Fruit fly (Drosophila melanogaster) whole organism, embryonic: ENCODE results near the gene CG9855.

ENCODE experiments used
- Atf3 ChIP-seq: fragments of 200-800 bp; sonication (Bioruptor generic); optimal IDR thresholded peaks from 3 replicates; lab custom pipeline; 2016; ENCODE audit warnings: missing biosample characterization, missing genetic modification characterization
- Bdp1 ChIP-seq: fragments of 200-800 bp; sonication (Bioruptor generic); optimal IDR thresholded peaks from 3 replicates; lab custom pipeline; 2016; ENCODE audit warnings: missing biosample characterization, missing genetic modification characterization
- Bgb ChIP-seq: fragments of 200-800 bp; sonication (Bioruptor generic); IDR thresholded peaks from 2 replicates; pipeline ENCODE4 v1.3.6; 2022; ENCODE audit warnings: missing biosample characterization, missing genetic modification characterization; ENCODE audit not compliant: partially characterized antibody
- Blimp-1 ChIP-seq: fragments of 200-800 bp; sonication (Bioruptor generic); optimal IDR thresholded peaks from 3 replicates; lab custom pipeline; 2018; ENCODE audit warnings: missing biosample characterization, missing genetic modification characterization, mild to moderate bottlenecking, moderate library complexity, missing genetic modification reagents
- CG10543 ChIP-seq: fragments of 200-800 bp; sonication (Bioruptor generic); optimal IDR thresholded peaks from 3 replicates; lab custom pipeline; 2017; ENCODE audit warnings: missing biosample characterization, mild to moderate bottlenecking, missing genetic modification characterization, moderate library complexity
- CG12155 ChIP-seq: fragments of 200-800 bp; sonication (Bioruptor generic); optimal IDR thresholded peaks from 3 replicates; lab custom pipeline; 2016; ENCODE audit warnings: missing biosample characterization, missing genetic modification characterization
- CG1647 ChIP-seq: fragments of 200-800 bp; sonication (Bioruptor generic); optimal IDR thresholded peaks from 3 replicates; lab custom pipeline; 2016; ENCODE audit warnings: missing biosample characterization, missing genetic modification characterization
- CG2199 ChIP-seq: fragments of 200-800 bp; sonication (Bioruptor generic); IDR thresholded peaks from 3 replicates; pipeline ENCODE4 v1.3.6; 2022; ENCODE audit warnings: missing biosample characterization, missing genetic modification characterization
- CG2678 ChIP-seq: fragments of 200-800 bp; sonication (Bioruptor generic); optimal IDR thresholded peaks from 3 replicates; lab custom pipeline; 2019; ENCODE audit warnings: missing biosample characterization, mild to moderate bottlenecking, missing genetic modification characterization, moderate library complexity
- CG4404 ChIP-seq: fragments of 200-800 bp; sonication (Bioruptor generic); IDR thresholded peaks from 2 replicates; pipeline ENCODE4 v1.3.6; 2022; ENCODE audit warnings: missing biosample characterization, missing genetic modification characterization
- CG6813 ChIP-seq: fragments of 200-800 bp; sonication (Bioruptor generic); optimal IDR thresholded peaks from 2 replicates; lab custom pipeline; 2017; ENCODE audit warnings: missing biosample characterization, missing genetic modification characterization, mild to moderate bottlenecking, moderate library complexity, missing genetic modification reagents
- CG8281 ChIP-seq: fragments of 200-800 bp; sonication (Bioruptor generic); optimal IDR thresholded peaks from 2 replicates; lab custom pipeline; 2018; ENCODE audit warnings: missing biosample characterization, mild to moderate bottlenecking, missing genetic modification characterization, moderate library complexity
- CG8290 ChIP-seq, 3 experiments: fragments of 200-800 bp; sonication (Bioruptor generic); optimal IDR thresholded peaks; 2 replicates each; lab custom pipeline; 2016 to 2019; ENCODE audit warnings: missing biosample characterization in 3 of 3, missing genetic modification characterization in 3 of 3, mild to moderate bottlenecking in 2 of 3, moderate library complexity in 1 of 3
- CG8478 ChIP-seq: fragments of >200 bp; optimal IDR thresholded peaks from 2 replicates; lab custom pipeline; 2018
- CrebB ChIP-seq: fragments of 200-800 bp; sonication (Bioruptor generic); optimal IDR thresholded peaks from 3 replicates; lab custom pipeline; 2018; ENCODE audit warnings: missing biosample characterization, mild to moderate bottlenecking, missing genetic modification characterization
- Dip3 ChIP-seq: fragments of 200-800 bp; sonication (Bioruptor generic); optimal IDR thresholded peaks from 3 replicates; lab custom pipeline; 2016; ENCODE audit warnings: missing biosample characterization, missing genetic modification characterization
- E2f2 ChIP-seq: fragments of 200-800 bp; sonication (Bioruptor generic); IDR thresholded peaks from 2 replicates; pipeline ENCODE4 v1.3.6; 2022; ENCODE audit warnings: missing biosample characterization, missing genetic modification characterization
- ERR ChIP-seq: fragments of 200-800 bp; sonication (Bioruptor generic); optimal IDR thresholded peaks from 2 replicates; lab custom pipeline; 2016; ENCODE audit warnings: missing biosample characterization, missing genetic modification characterization
- GATAe ChIP-seq: fragments of 200-800 bp; sonication (Bioruptor generic); conservative IDR thresholded peaks from 2 replicates; pipeline ENCODE4 v1.3.6; 2022; ENCODE audit warnings: missing biosample characterization, missing genetic modification characterization
- HmgZ ChIP-seq: fragments of 200-800 bp; sonication (Bioruptor generic); optimal IDR thresholded peaks from 2 replicates; lab custom pipeline; 2018; ENCODE audit warnings: missing biosample characterization, mild to moderate bottlenecking, missing genetic modification characterization
- Hmr ChIP-seq: fragments of 200-800 bp; sonication (Bioruptor generic); optimal IDR thresholded peaks from 3 replicates; lab custom pipeline; 2017; ENCODE audit warnings: mild to moderate bottlenecking, missing biosample characterization, missing genetic modification reagents, missing genetic modification characterization
- Nf-YA ChIP-seq: fragments of 200-800 bp; sonication (Bioruptor generic); IDR thresholded peaks from 2 replicates; pipeline ENCODE4 v1.3.6; 2022; ENCODE audit warnings: missing biosample characterization, missing genetic modification characterization
- PHDP ChIP-seq: fragments of 200-800 bp; sonication (Bioruptor generic); optimal IDR thresholded peaks from 3 replicates; lab custom pipeline; 2018; ENCODE audit warnings: missing biosample characterization, mild to moderate bottlenecking, missing genetic modification characterization, moderate library complexity
- Taf1 ChIP-seq: fragments of 200-800 bp; sonication (Bioruptor generic); IDR thresholded peaks from 2 replicates; pipeline ENCODE4 v1.3.6; 2022; ENCODE audit warnings: missing biosample characterization, missing genetic modification characterization
- aop ChIP-seq: fragments of 200-800 bp; sonication (Bioruptor generic); IDR thresholded peaks from 2 replicates; pipeline ENCODE4 v1.3.6; 2022; ENCODE audit warnings: missing biosample characterization, missing genetic modification characterization
- bbx ChIP-seq: fragments of 200-800 bp; sonication (Bioruptor generic); IDR thresholded peaks from 2 replicates; pipeline ENCODE4 v1.3.6; 2022; ENCODE audit warnings: missing biosample characterization, missing genetic modification characterization; ENCODE audit not compliant: partially characterized antibody
- chinmo ChIP-seq: fragments of 200-800 bp; sonication (Bioruptor generic); IDR thresholded peaks from 4 replicates; pipeline ENCODE4 v1.3.6; 2022; ENCODE audit warnings: missing biosample characterization, missing genetic modification characterization; ENCODE audit not compliant: partially characterized antibody
- ci ChIP-seq: fragments of 200-800 bp; sonication (Bioruptor generic); IDR thresholded peaks from 3 replicates; pipeline ENCODE4 v1.3.6; 2022; ENCODE audit warnings: missing biosample characterization, missing genetic modification characterization
- cwo ChIP-seq: fragments of 200-800 bp; sonication (Bioruptor generic); optimal IDR thresholded peaks from 3 replicates; lab custom pipeline; 2017; ENCODE audit warnings: missing biosample characterization, missing genetic modification characterization, mild to moderate bottlenecking, moderate library complexity, missing genetic modification reagents
- dati ChIP-seq: fragments of 200-800 bp; sonication (Bioruptor generic); IDR thresholded peaks from 2 replicates; pipeline ENCODE4 v1.3.6; 2022; ENCODE audit warnings: missing biosample characterization, missing genetic modification characterization
- dpn ChIP-seq, 2 experiments: fragments of 200-800 bp; sonication (Bioruptor generic); optimal IDR thresholded peaks; 3 replicates each; lab custom pipeline; 2016; ENCODE audit warnings: missing biosample characterization in 2 of 2, missing genetic modification characterization in 2 of 2
- ems ChIP-seq: fragments of 200-800 bp; sonication (Bioruptor generic); optimal IDR thresholded peaks from 3 replicates; lab custom pipeline; 2016; ENCODE audit warnings: missing biosample characterization, missing genetic modification characterization
- ewg ChIP-seq: fragments of 200-800 bp; sonication (Bioruptor generic); optimal IDR thresholded peaks from 3 replicates; lab custom pipeline; 2017; ENCODE audit warnings: mild to moderate bottlenecking, missing biosample characterization, missing genetic modification reagents, missing genetic modification characterization
- exex ChIP-seq: fragments of 200-800 bp; sonication (Bioruptor generic); optimal IDR thresholded peaks from 4 replicates; lab custom pipeline; 2018; ENCODE audit warnings: missing biosample characterization, mild to moderate bottlenecking, missing genetic modification characterization, moderate library complexity
- kni ChIP-seq: fragments of 200-800 bp; sonication (Bioruptor generic); optimal IDR thresholded peaks from 3 replicates; lab custom pipeline; 2017; ENCODE audit warnings: mild to moderate bottlenecking, missing biosample characterization, missing genetic modification reagents, missing genetic modification characterization
- lov ChIP-seq, 2 experiments: fragments of 200-800 bp in 1 of 2; fragments of >200 bp in 1 of 2; sonication (Bioruptor generic) in 1 of 2; IDR thresholded peaks in 1 of 2; optimal IDR thresholded peaks in 1 of 2; 2 replicates in 1 of 2; 3 replicates in 1 of 2; pipeline versions ENCODE4 v1.3.6 to Lab custom; 2017 to 2022; ENCODE audit warnings: missing biosample characterization in 1 of 2, missing genetic modification characterization in 1 of 2
- mld ChIP-seq: fragments of 200-800 bp; sonication (Bioruptor generic); IDR thresholded peaks from 3 replicates; pipeline ENCODE4 v1.3.6; 2022; ENCODE audit warnings: missing biosample characterization, missing genetic modification characterization; ENCODE audit not compliant: partially characterized antibody
- oc ChIP-seq: fragments of 200-800 bp; sonication (Bioruptor generic); optimal IDR thresholded peaks from 2 replicates; lab custom pipeline; 2018; ENCODE audit warnings: missing biosample characterization, mild to moderate bottlenecking, missing genetic modification characterization, moderate library complexity
- prd ChIP-seq, 3 experiments: fragments of >200 bp in 2 of 3; fragments of 200-800 bp in 1 of 3; sonication (Bioruptor generic) in 1 of 3; optimal IDR thresholded peaks in 2 of 3; IDR thresholded peaks in 1 of 3; 2 replicates in 2 of 3; 3 replicates in 1 of 3; pipeline versions ENCODE4 v1.3.6 to Lab custom; 2017 to 2022; ENCODE audit warnings: missing biosample characterization in 1 of 3, missing genetic modification characterization in 1 of 3
- rib ChIP-seq: fragments of 200-800 bp; sonication (Bioruptor generic); IDR thresholded peaks from 2 replicates; pipeline ENCODE4 v1.3.6; 2022; ENCODE audit warnings: missing biosample characterization, missing genetic modification characterization
- sd ChIP-seq: fragments of 200-800 bp; sonication (Bioruptor generic); optimal IDR thresholded peaks from 3 replicates; lab custom pipeline; 2018; ENCODE audit warnings: missing biosample characterization, mild to moderate bottlenecking, missing genetic modification characterization, moderate library complexity
- sima ChIP-seq: fragments of 200-800 bp; sonication (Bioruptor generic); optimal IDR thresholded peaks from 2 replicates; lab custom pipeline; 2016; ENCODE audit warnings: missing biosample characterization, missing genetic modification characterization
- slbo ChIP-seq: fragments of 200-800 bp; sonication (Bioruptor generic); IDR thresholded peaks from 2 replicates; pipeline ENCODE4 v1.3.6; 2022; ENCODE audit warnings: missing biosample characterization, missing genetic modification characterization
- sug ChIP-seq: fragments of 200-800 bp; optimal IDR thresholded peaks from 2 replicates; lab custom pipeline; 2019; ENCODE audit warnings: missing biosample characterization, mild to moderate bottlenecking, missing genetic modification characterization, moderate library complexity
- zen ChIP-seq: fragments of 200-800 bp; sonication (Bioruptor generic); optimal IDR thresholded peaks from 3 replicates; lab custom pipeline; 2018; ENCODE audit warnings: missing biosample characterization, mild to moderate bottlenecking, missing genetic modification characterization, moderate library complexity
- zen2 ChIP-seq: fragments of 200-800 bp; sonication (Bioruptor generic); IDR thresholded peaks from 3 replicates; pipeline ENCODE4 v1.3.6; 2022; ENCODE audit warnings: missing biosample characterization, missing genetic modification characterization; ENCODE audit not compliant: partially characterized antibody

CG9855 gene

DNA sequence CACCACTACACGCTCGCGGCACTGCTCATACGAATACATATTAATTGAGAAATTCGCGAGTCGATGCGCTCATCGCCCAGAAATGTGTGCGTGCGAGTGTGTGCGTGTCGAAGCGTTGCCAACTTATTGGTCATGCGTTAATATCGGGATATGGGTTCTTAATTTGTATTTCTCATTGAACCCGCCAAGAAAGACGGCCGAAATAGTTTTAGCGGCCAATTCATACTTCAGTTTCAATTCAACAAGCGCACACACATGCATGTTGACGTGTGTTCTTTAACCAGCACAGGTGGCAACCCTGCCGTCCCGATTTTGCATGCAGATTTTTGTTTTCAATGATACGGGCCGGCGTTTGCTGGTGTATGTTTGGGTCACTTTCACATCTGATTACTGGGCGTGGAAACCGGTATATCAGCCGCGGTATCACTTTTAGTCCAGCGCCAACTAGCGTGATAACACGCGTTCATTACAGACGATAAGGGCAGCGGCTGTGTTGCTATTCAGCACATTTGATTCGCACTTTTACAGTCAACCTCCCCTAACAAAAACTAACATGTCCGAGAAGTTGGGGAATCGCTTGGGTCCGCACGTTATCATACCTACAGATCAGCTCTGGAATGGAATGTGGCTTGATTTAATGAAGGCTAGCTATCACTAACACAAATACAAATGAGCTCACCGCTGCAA is 6.2 kb upstream of the CG9855 start (continued):
- TF ChIP-seq rib (GFP tag; lab: Robert Waterston, UW) (peak; percentile 88), CG1647 (no peak), CrebB (tag; lab: Kevin White, UChicago) (no peak), zen2 (GFP tag; lab: Robert Waterston, UW) (peak; percentile 45; the same call in 1 of the 3 replicates), PHDP (tag; lab: Kevin White, UChicago) (peak; percentile 13), ERR (GFP tag; lab: Kevin White, UChicago) (peak; percentile 26), sug (tag; lab: Kevin White, UChicago) (peak; percentile 65), ems (GFP tag; lab: Kevin White, UChicago) (peak; percentile 8), mld (GFP tag; lab: Robert Waterston, UW) (no peak), Taf1 (GFP tag; lab: Robert Waterston, UW) (no peak), Blimp-1 (GFP tag; lab: Kevin White, UChicago) (peak; percentile 38), kni (no peak), GATAe (GFP tag; lab: Robert Waterston, UW) (peak; percentile 54), CG2199 (0 out of 3 replicates have a peak, but pooled peaks have one; percentile 58), ewg (GFP tag; lab: Kevin White, UChicago) (peak; percentile 21), HmgZ (no peak), CG10543 (GFP tag; lab: Kevin White, UChicago) (peak; percentile 35), bbx (0 out of 2 replicates have a peak, but pooled peaks have one; percentile 6), CG12155 (GFP tag; lab: Kevin White, UChicago) (peak; percentile 8), Hmr (peak; percentile 45), sima (GFP tag; lab: Kevin White, UChicago) (no peak), prd (optimal IDR thresholded peaks at IDR 0.05; lab: Kevin White, UChicago) (no peak), prd (GFP tag; IDR thresholded peaks at IDR 0.05; lab: Robert Waterston, UW) (0 out of 3 replicates have a peak, but pooled peaks have one; percentile 7), CG8478 (no peak), CG4404 (GFP tag; lab: Robert Waterston, UW) (no peak), aop (GFP tag; lab: Robert Waterston, UW) (no peak), sd (peak; percentile 97), dati (GFP tag; lab: Robert Waterston, UW) (no peak), Dip3 (GFP tag; lab: Kevin White, UChicago) (peak; percentile 38), Bgb (no peak), CG8290 (GFP tag; optimal IDR thresholded peaks at IDR 0.05; lab: Kevin White, UChicago) (peak; percentile 23), CG8290 (tag; optimal IDR thresholded peaks at IDR 0.05; lab: Kevin White, UChicago) (no peak), zen (tag; lab: Kevin White, UChicago) (no peak), CG2678 (tag; lab: Kevin White, UChicago) (peak; percentile 32), ci (GFP tag; lab: Robert Waterston, UW) (peak; percentile 22; the same call in 1 of the 3 replicates), cwo (GFP tag; lab: Kevin White, UChicago) (peak; percentile 35), oc (tag; lab: Kevin White, UChicago) (no peak), chinmo (GFP tag; lab: Robert Waterston, UW) (peak; percentile 57; the same call in 1 of the 4 replicates), lov (optimal IDR thresholded peaks at IDR 0.05; lab: Kevin White, UChicago) (no peak), lov (GFP tag; IDR thresholded peaks at IDR 0.05; lab: Robert Waterston, UW) (0 out of 3 replicates have a peak, but pooled peaks have one; percentile 55), CG8281 (tag; lab: Kevin White, UChicago) (no peak), E2f2 (GFP tag; lab: Robert Waterston, UW) (0 out of 2 replicates have a peak, but pooled peaks have one; percentile 4), slbo (GFP tag; lab: Robert Waterston, UW) (peak; percentile 44; the same call in 1 of the 2 replicates), CG6813 (GFP tag; lab: Kevin White, UChicago) (peak; percentile 29), Atf3 (peak; percentile 19), Nf-YA (GFP tag; lab: Robert Waterston, UW) (0 out of 2 replicates have a peak, but pooled peaks have one; percentile 13), Bdp1 (GFP tag; lab: Kevin White, UChicago) (peak; percentile 6), exex (tag; lab: Kevin White, UChicago) (peak; percentile 67), dpn (GFP tag; optimal IDR thresholded peaks at IDR 0.05; lab: Kevin White, UChicago) (peak in 1 of 2 experiments; percentile 39)
